Worm (Caenorhabditis elegans) whole organism, late embryonic: Measurements from ENCODE around the gene gst-27.

Experiments
- ceh-45 ChIP-seq: fragments of 200-800 bp; sonication (Bioruptor generic); IDR thresholded peaks from 2 replicates; pipeline ENCODE4 v1.3.6; 2022; ENCODE audit warnings: missing genetic modification reagents, missing genetic modification characterization, missing compliant biosample characterization
- fkh-10 ChIP-seq: fragments of 150-350 bp; optimal IDR thresholded peaks from 2 replicates; lab custom pipeline; 2014; ENCODE audit warnings: missing biosample characterization, missing genetic modification reagents, missing genetic modification characterization
- hlh-15 ChIP-seq: sonication (generic microtip); optimal IDR thresholded peaks from 2 replicates; lab custom pipeline; 2016; ENCODE audit warnings: missing genetic modification characterization, missing compliant biosample characterization
- lin-11 ChIP-seq: fragments of 200-800 bp; sonication (Bioruptor generic); optimal IDR thresholded peaks from 2 replicates; lab custom pipeline; 2018; ENCODE audit warnings: mild to moderate bottlenecking, missing genetic modification characterization, missing compliant biosample characterization
- pag-3 ChIP-seq: sonication (generic microtip); optimal IDR thresholded peaks from 2 replicates; lab custom pipeline; 2016; ENCODE audit warnings: missing compliant biosample characterization, missing genetic modification characterization, borderline replicate concordance
- pat-9 ChIP-seq: fragments of 200-800 bp; sonication (Bioruptor generic); optimal IDR thresholded peaks from 2 replicates; lab custom pipeline; 2018; ENCODE audit warnings: mild to moderate bottlenecking, missing genetic modification characterization, moderate library complexity, missing compliant biosample characterization
- sox-4 ChIP-seq: sonication (generic microtip); optimal IDR thresholded peaks from 2 replicates; lab custom pipeline; 2017; ENCODE audit warnings: mild to moderate bottlenecking, missing genetic modification characterization, inconsistent platforms, missing compliant biosample characterization
- unc-3 ChIP-seq, 2 experiments: fragments of 200-800 bp in 1 of 2; sonication (Bioruptor generic) in 1 of 2; sonication (generic microtip) in 1 of 2; conservative IDR thresholded peaks in 1 of 2; optimal IDR thresholded peaks in 1 of 2; 2 replicates each; pipeline versions ENCODE4 v1.3.6 to Lab custom; 2016 to 2022; ENCODE audit warnings: missing compliant biosample characterization in 2 of 2, missing genetic modification characterization in 2 of 2, missing genetic modification reagents in 1 of 2

- TF ChIP-seq hlh-15 (no peak), lin-11 (tag; lab: Kevin White, UChicago) (no peak), sox-4 (no peak), ceh-45 (GFP tag; lab: Robert Waterston, UW) (no peak), pag-3 (no peak), pat-9 (tag; lab: Kevin White, UChicago) (no peak), unc-3 (GFP tag; conservative IDR thresholded peaks at IDR 0.05; lab: Robert Waterston, UW) (no peak), unc-3 (tag; optimal IDR thresholded peaks at IDR 0.05; lab: Kevin White, UChicago) (no peak), fkh-10 (GFP tag; lab: Kevin White, UChicago) (no peak)
Measured at ce11 chrII:15190971-15191370, 25.4 kb upstream of the gst-27 start.
